Worm (Caenorhabditis elegans) whole organism, late embryonic: ENCODE results near the gene Y57A10A.14.
"Not testable (repeated sequence)": the region's sequence is repeated elsewhere in the genome, so short reads cannot be mapped to it uniquely, and the experiment has no call there.

Experiments
- C08G9.2 ChIP-seq: sonication (generic microtip); optimal IDR thresholded peaks from 2 replicates; lab custom pipeline; 2016; ENCODE audit warnings: mild to moderate bottlenecking, missing genetic modification characterization, moderate library complexity, missing compliant biosample characterization
- K02D7.2 ChIP-seq: sonication (generic microtip); optimal IDR thresholded peaks from 2 replicates; lab custom pipeline; 2017; ENCODE audit warnings: mild to moderate bottlenecking, missing genetic modification characterization, missing compliant biosample characterization
- K09A11.1 ChIP-seq: sonication (generic microtip); optimal IDR thresholded peaks from 2 replicates; lab custom pipeline; 2017; ENCODE audit warnings: antibody characterized with exemption, mild to moderate bottlenecking, missing genetic modification characterization, missing compliant biosample characterization; ENCODE audit not compliant: insufficient read depth
- Y22D7AL.16 ChIP-seq: sonication (generic microtip); optimal IDR thresholded peaks from 2 replicates; lab custom pipeline; 2016; ENCODE audit warnings: missing genetic modification characterization, missing compliant biosample characterization
- ama-1 ChIP-seq: fragments of 150-350 bp; optimal IDR thresholded peaks from 2 replicates; lab custom pipeline; 2014
- ceh-18 ChIP-seq: sonication (generic microtip); optimal IDR thresholded peaks from 2 replicates; lab custom pipeline; 2016; ENCODE audit warnings: missing genetic modification characterization, missing compliant biosample characterization
- ceh-19 ChIP-seq: fragments of 200-800 bp; sonication (Bioruptor generic); optimal IDR thresholded peaks from 2 replicates; lab custom pipeline; 2018; ENCODE audit warnings: mild to moderate bottlenecking, missing genetic modification characterization, missing compliant biosample characterization
- ceh-2 ChIP-seq: sonication (generic microtip); optimal IDR thresholded peaks from 2 replicates; lab custom pipeline; 2016; ENCODE audit warnings: missing genotype, missing genetic modification characterization, missing compliant biosample characterization
- ceh-45 ChIP-seq: fragments of 200-800 bp; sonication (Bioruptor generic); IDR thresholded peaks from 2 replicates; pipeline ENCODE4 v1.3.6; 2022; ENCODE audit warnings: missing genetic modification reagents, missing genetic modification characterization, missing compliant biosample characterization
- ceh-6 ChIP-seq: fragments of 200-800 bp; sonication (Bioruptor generic); optimal IDR thresholded peaks from 2 replicates; lab custom pipeline; 2018; ENCODE audit warnings: mild to moderate bottlenecking, missing genetic modification characterization, missing compliant biosample characterization
- ceh-9 ChIP-seq: sonication (generic microtip); optimal IDR thresholded peaks from 2 replicates; lab custom pipeline; 2016; ENCODE audit warnings: mild to moderate bottlenecking, missing genetic modification characterization, inconsistent platforms, missing compliant biosample characterization
- che-1 ChIP-seq: sonication (generic microtip); optimal IDR thresholded peaks from 2 replicates; lab custom pipeline; 2016; ENCODE audit warnings: mild to moderate bottlenecking, missing genetic modification characterization, missing compliant biosample characterization
- dmd-4 ChIP-seq: sonication (generic microtip); optimal IDR thresholded peaks from 2 replicates; lab custom pipeline; 2016; ENCODE audit warnings: borderline replicate concordance, missing genetic modification characterization, missing compliant biosample characterization
- elt-4 ChIP-seq: sonication (generic microtip); optimal IDR thresholded peaks from 2 replicates; lab custom pipeline; 2016; ENCODE audit warnings: missing genetic modification characterization, missing compliant biosample characterization
- ets-4 ChIP-seq: sonication (generic microtip); optimal IDR thresholded peaks from 2 replicates; lab custom pipeline; 2016; ENCODE audit warnings: missing genetic modification characterization, missing compliant biosample characterization
- fkh-10 ChIP-seq: fragments of 150-350 bp; optimal IDR thresholded peaks from 2 replicates; lab custom pipeline; 2014; ENCODE audit warnings: missing biosample characterization, missing genetic modification reagents, missing genetic modification characterization
- gmeb-2 ChIP-seq: sonication (generic microtip); optimal IDR thresholded peaks from 2 replicates; lab custom pipeline; 2016; ENCODE audit warnings: missing genetic modification characterization, inconsistent platforms, missing compliant biosample characterization
- hlh-15 ChIP-seq: sonication (generic microtip); optimal IDR thresholded peaks from 2 replicates; lab custom pipeline; 2016; ENCODE audit warnings: missing genetic modification characterization, missing compliant biosample characterization
- mec-3 ChIP-seq: sonication (generic microtip); optimal IDR thresholded peaks from 2 replicates; lab custom pipeline; 2016; ENCODE audit warnings: borderline replicate concordance, missing genetic modification characterization, missing compliant biosample characterization
- pag-3 ChIP-seq: sonication (generic microtip); optimal IDR thresholded peaks from 2 replicates; lab custom pipeline; 2016; ENCODE audit warnings: missing compliant biosample characterization, missing genetic modification characterization, borderline replicate concordance
- pat-9 ChIP-seq: fragments of 200-800 bp; sonication (Bioruptor generic); optimal IDR thresholded peaks from 2 replicates; lab custom pipeline; 2018; ENCODE audit warnings: mild to moderate bottlenecking, missing genetic modification characterization, moderate library complexity, missing compliant biosample characterization
- pax-1 ChIP-seq: fragments of 150-350 bp; optimal IDR thresholded peaks from 2 replicates; lab custom pipeline; 2014; ENCODE audit warnings: missing biosample characterization, missing genetic modification characterization
- pha-2 ChIP-seq: sonication (generic microtip); optimal IDR thresholded peaks from 2 replicates; lab custom pipeline; 2017; ENCODE audit warnings: mild to moderate bottlenecking, missing genetic modification characterization, missing compliant biosample characterization
- pha-4 ChIP-seq: fragments of 150-350 bp; optimal IDR thresholded peaks from 2 replicates; lab custom pipeline; 2018; ENCODE audit warnings: missing biosample characterization, missing genetic modification reagents, missing genetic modification characterization
- ref-2 ChIP-seq: sonication (generic microtip); optimal IDR thresholded peaks from 2 replicates; lab custom pipeline; 2016; ENCODE audit warnings: missing genetic modification characterization, missing compliant biosample characterization
- rnt-1 ChIP-seq: sonication (generic microtip); optimal IDR thresholded peaks from 2 replicates; lab custom pipeline; 2016; ENCODE audit warnings: missing genetic modification characterization, missing compliant biosample characterization
- sox-2 ChIP-seq: fragments of 200-800 bp; sonication (Bioruptor generic); IDR thresholded peaks from 2 replicates; pipeline ENCODE4 v1.3.6; 2022; ENCODE audit warnings: missing genetic modification reagents, missing genetic modification characterization, missing compliant biosample characterization
- sox-4 ChIP-seq: sonication (generic microtip); optimal IDR thresholded peaks from 2 replicates; lab custom pipeline; 2017; ENCODE audit warnings: mild to moderate bottlenecking, missing genetic modification characterization, inconsistent platforms, missing compliant biosample characterization
- syd-9 ChIP-seq: sonication (generic microtip); optimal IDR thresholded peaks from 2 replicates; lab custom pipeline; 2016; ENCODE audit warnings: mild to moderate bottlenecking, missing genetic modification characterization, moderate library complexity, missing compliant biosample characterization
- ttx-3 ChIP-seq: sonication (generic microtip); optimal IDR thresholded peaks from 2 replicates; lab custom pipeline; 2016; ENCODE audit warnings: missing genetic modification reagents, missing genetic modification characterization, missing compliant biosample characterization
- unc-42 ChIP-seq: sonication (generic microtip); optimal IDR thresholded peaks from 2 replicates; lab custom pipeline; 2016; ENCODE audit warnings: missing genotype, missing genetic modification characterization, missing compliant biosample characterization
- unc-86 ChIP-seq: sonication (generic microtip); optimal IDR thresholded peaks from 2 replicates; lab custom pipeline; 2016; ENCODE audit warnings: missing genetic modification characterization, missing compliant biosample characterization
- ztf-16 ChIP-seq: sonication (generic microtip); optimal IDR thresholded peaks from 2 replicates; lab custom pipeline; 2017; ENCODE audit warnings: missing genetic modification characterization, missing compliant biosample characterization

Gene Y57A10A.14

ce11 chrII:12150227-12150626, 35.5 kb upstream of the Y57A10A.14 start:
- TF ChIP-seq dmd-4 (tag; lab: Kevin White, UChicago): no peak
- TF ChIP-seq Y22D7AL.16: no peak
- no peak for TF ChIP-seq elt-4
- no peak for TF ChIP-seq mec-3
- no peak for TF ChIP-seq ceh-18 (tag; lab: Kevin White, UChicago)
- TF ChIP-seq pat-9 (tag; lab: Kevin White, UChicago): no peak
- no peak for TF ChIP-seq sox-4 (tag; lab: Kevin White, UChicago)
- no peak for TF ChIP-seq ttx-3 (tag; lab: Kevin White, UChicago)
- no peak for TF ChIP-seq ets-4 (tag; lab: Kevin White, UChicago)
- TF ChIP-seq rnt-1: no peak
- TF ChIP-seq ref-2 (tag; lab: Kevin White, UChicago): no peak

ce11 chrII:12151640-12152039, 34.1 kb upstream of the Y57A10A.14 start, which contains the start of gene Y57A10A.4:
TSS of gene Y57A10A.4 (plus strand) at chrII:12151940.
- not testable (repeated sequence) for TF ChIP-seq pha-4 (tag; lab: Kevin White, UChicago); K09A11.1 (tag; lab: Kevin White, UChicago); ceh-9
- TF ChIP-seq, all 69 proteins: peak for 0; not testable (repeated sequence) for 69

ce11 chrII:12154186-12154585, 31.6 kb upstream of the Y57A10A.14 start, which contains the start of gene Y57A10A.5:
TSS of gene Y57A10A.5 (plus strand) at chrII:12154486.
- not testable (repeated sequence) for TF ChIP-seq pha-2 (tag; lab: Kevin White, UChicago); syd-9 (tag; lab: Kevin White, UChicago); K02D7.2

- TF ChIP-seq unc-86 (no peak), C08G9.2 (tag; lab: Kevin White, UChicago) (no peak), ets-4 (tag; lab: Kevin White, UChicago) (no peak), hlh-15 (tag; lab: Kevin White, UChicago) (no peak), ztf-16 (no peak), ceh-6 (GFP tag; lab: Kevin White, UChicago) (no peak), pat-9 (tag; lab: Kevin White, UChicago) (no peak), che-1 (no peak), dmd-4 (tag; lab: Kevin White, UChicago) (no peak), ceh-18 (tag; lab: Kevin White, UChicago) (no peak), sox-4 (tag; lab: Kevin White, UChicago) (no peak), unc-42 (tag; lab: Kevin White, UChicago) (no peak), pag-3 (tag; lab: Kevin White, UChicago) (no peak), gmeb-2 (tag; lab: Kevin White, UChicago) (no peak), ama-1 (lab: Kevin White, UChicago) (no peak), ceh-19 (GFP tag; lab: Kevin White, UChicago) (no peak), ceh-2 (tag; lab: Kevin White, UChicago) (no peak), pax-1 (tag; lab: Kevin White, UChicago) (no peak), sox-2 (GFP tag; lab: Robert Waterston, UW) (no peak), fkh-10 (GFP tag; lab: Kevin White, UChicago) (no peak)
Observed at ce11 chrII:12162997-12163396, 22.7 kb upstream of the Y57A10A.14 start.

- not testable (repeated sequence) for TF ChIP-seq ceh-45 (GFP tag; lab: Robert Waterston, UW); ztf-16; syd-9 (tag; lab: Kevin White, UChicago)
Observed at ce11 chrII:12164539-12164938, 21.2 kb upstream of the Y57A10A.14 start, which contains the start of gene Y57A10A.8. TSS of gene Y57A10A.8 (plus strand) at chrII:12164839.
